Worm (Caenorhabditis elegans) whole organism, midembryonic: ENCODE measurements around the gene sel-8.

ENCODE experiments used
- T22C8.4 ChIP-seq: fragments of 200-800 bp; sonication (Bioruptor generic); IDR thresholded peaks from 2 replicates; pipeline ENCODE4 v1.3.6; 2022; ENCODE audit warnings: missing genetic modification characterization, missing compliant biosample characterization
- cog-1 ChIP-seq: sonication (generic microtip); optimal IDR thresholded peaks from 2 replicates; lab custom pipeline; 2016; ENCODE audit warnings: missing genetic modification characterization, missing compliant biosample characterization
- med-1 ChIP-seq: sonication (generic microtip); optimal IDR thresholded peaks from 2 replicates; lab custom pipeline; 2017; ENCODE audit warnings: missing genetic modification characterization, mild to moderate bottlenecking, missing compliant biosample characterization, antibody characterized with exemption, missing genetic modification reagents; ENCODE audit not compliant: insufficient read depth
- ref-1 ChIP-seq: fragments of 200-800 bp; sonication (Bioruptor generic); conservative IDR thresholded peaks from 2 replicates; pipeline ENCODE4 v1.3.6; 2022; ENCODE audit warnings: missing genetic modification reagents, missing genetic modification characterization, missing compliant biosample characterization
- tab-1 ChIP-seq: fragments of 200-800 bp; sonication (Bioruptor generic); IDR thresholded peaks from 2 replicates; pipeline ENCODE4 v1.3.6; 2022; ENCODE audit warnings: missing genetic modification characterization, missing compliant biosample characterization
- ztf-23 ChIP-seq: fragments of 200-800 bp; sonication (Bioruptor generic); IDR thresholded peaks from 2 replicates; pipeline ENCODE4 v1.3.6; 2022; ENCODE audit warnings: missing genetic modification reagents, missing genetic modification characterization, missing compliant biosample characterization
- ztf-29 ChIP-seq: fragments of 200-800 bp; sonication (Bioruptor generic); IDR thresholded peaks from 2 replicates; pipeline ENCODE4 v1.3.6; 2022; ENCODE audit warnings: missing genetic modification reagents, missing genetic modification characterization, missing compliant biosample characterization

DNA sequence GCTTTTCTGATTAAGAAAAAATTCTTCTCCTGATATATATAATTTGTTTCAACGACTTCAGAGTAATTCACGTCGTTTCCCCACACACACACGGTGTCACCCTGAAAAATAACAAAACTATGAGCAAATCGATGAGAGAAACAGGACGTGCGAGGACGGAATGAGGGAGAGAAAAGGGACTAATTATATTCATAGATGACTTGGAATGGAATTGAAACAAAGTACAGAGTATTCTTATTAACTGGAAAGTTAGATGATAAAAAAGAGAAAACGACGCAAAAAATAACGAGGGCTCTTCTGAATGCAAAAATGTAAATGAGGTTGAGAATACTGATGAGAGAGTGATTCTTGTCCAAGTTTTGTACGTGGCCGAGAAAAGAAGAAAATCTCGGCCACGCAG lies 43.4 kb upstream of the sel-8 start, which contains the start of gene C46F11.6:
- no peak for TF ChIP-seq med-1 (GFP tag; lab: Kevin White, UChicago)
- TF ChIP-seq cog-1: no peak
- TF ChIP-seq T22C8.4 (GFP tag; lab: Robert Waterston, UW): no peak
- no peak for TF ChIP-seq tab-1 (GFP tag; lab: Robert Waterston, UW)
- no peak for TF ChIP-seq ref-1 (GFP tag; lab: Robert Waterston, UW)
- no peak for TF ChIP-seq ztf-23
- no peak for TF ChIP-seq ztf-29 (GFP tag; lab: Robert Waterston, UW)
